Worm (Caenorhabditis elegans) whole organism, L4 larva: ENCODE results near the gene gpa-4.

ENCODE experiments used
- D1046.2 ChIP-seq: fragments of 200-800 bp; sonication (Bioruptor generic); IDR thresholded peaks from 2 replicates; pipeline ENCODE4 v1.3.6; 2022; ENCODE audit warnings: missing genetic modification characterization, missing compliant biosample characterization
- F44E2.7 ChIP-seq: fragments of 200-800 bp; sonication (Bioruptor generic); IDR thresholded peaks from 2 replicates; pipeline ENCODE4 v2.1.2; 2022; ENCODE audit warnings: missing genetic modification characterization, missing compliant biosample characterization
- F49E8.2 ChIP-seq: sonication (generic microtip); optimal IDR thresholded peaks from 2 replicates; lab custom pipeline; 2016; ENCODE audit warnings: missing compliant biosample characterization, mild to moderate bottlenecking, missing genetic modification characterization, borderline replicate concordance
- R02D3.7 ChIP-seq: fragments of 150-350 bp; sonication (generic microtip); optimal IDR thresholded peaks from 3 replicates; lab custom pipeline; 2014; ENCODE audit warnings: missing biosample characterization, missing genetic modification characterization
- T26A8.4 ChIP-seq: fragments of 200-800 bp; sonication (Bioruptor generic); IDR thresholded peaks from 2 replicates; pipeline ENCODE4 v1.3.6; 2022; ENCODE audit warnings: missing genetic modification characterization, missing compliant biosample characterization
- Y105C5A.15 ChIP-seq: fragments of 200-800 bp; sonication (Bioruptor generic); IDR thresholded peaks from 2 replicates; pipeline ENCODE4 v1.3.6; 2022; ENCODE audit warnings: missing genetic modification characterization, missing compliant biosample characterization
- Y48G9A.11 ChIP-seq: fragments of 200-800 bp; sonication (Bioruptor generic); IDR thresholded peaks from 2 replicates; pipeline ENCODE4 v1.3.6; 2022; ENCODE audit warnings: missing genetic modification reagents, missing genetic modification characterization, missing compliant biosample characterization
- Y75B8A.6 ChIP-seq: fragments of 200-800 bp; sonication (Bioruptor generic); IDR thresholded peaks from 2 replicates; pipeline ENCODE4 v1.3.6; 2022; ENCODE audit warnings: missing genetic modification reagents, missing genetic modification characterization, missing compliant biosample characterization
- ZK337.2 ChIP-seq: fragments of 200-800 bp; sonication (Bioruptor generic); IDR thresholded peaks from 2 replicates; pipeline ENCODE4 v1.3.6; 2022; ENCODE audit warnings: missing genetic modification reagents, missing genetic modification characterization, missing compliant biosample characterization
- ZK546.5 ChIP-seq, 2 experiments: sonication (generic microtip); optimal IDR thresholded peaks; 2 replicates each; lab custom pipeline; 2017; ENCODE audit warnings: missing biosample characterization in 2 of 2, missing genetic modification characterization in 2 of 2
- aha-1 ChIP-seq: fragments of 150-350 bp; peaks from one replicate; lab custom pipeline; 2014; ENCODE audit warnings: missing biosample characterization, missing genetic modification characterization
- aly-2 ChIP-seq: sonication (generic microtip); optimal IDR thresholded peaks from 2 replicates; lab custom pipeline; 2018; ENCODE audit warnings: missing biosample characterization, missing genetic modification characterization
- ama-1 ChIP-seq: fragments of 150-350 bp; optimal IDR thresholded peaks from 2 replicates; lab custom pipeline; 2014; ENCODE audit warnings: inconsistent platforms, mixed read lengths
- ceh-82 ChIP-seq: sonication (generic microtip); optimal IDR thresholded peaks from 2 replicates; lab custom pipeline; 2017; ENCODE audit warnings: missing biosample characterization, missing genetic modification characterization
- cey-2 ChIP-seq: sonication (generic microtip); optimal IDR thresholded peaks from 3 replicates; lab custom pipeline; 2017; ENCODE audit warnings: missing genetic modification characterization, mild to moderate bottlenecking, missing compliant biosample characterization, antibody characterized with exemption, borderline replicate concordance; ENCODE audit not compliant: insufficient read depth
- ctbp-1 ChIP-seq: fragments of 200-800 bp; sonication (Bioruptor generic); IDR thresholded peaks from 2 replicates; pipeline ENCODE4 v1.3.6; 2022; ENCODE audit warnings: missing genetic modification reagents, missing genetic modification characterization, missing compliant biosample characterization
- daf-19 ChIP-seq: fragments of 200-800 bp; sonication (Bioruptor generic); conservative IDR thresholded peaks from 2 replicates; pipeline ENCODE4 v1.3.6; 2022; ENCODE audit warnings: missing genetic modification characterization, missing compliant biosample characterization
- egl-43 ChIP-seq: fragments of 200-800 bp; sonication (Bioruptor generic); IDR thresholded peaks from 2 replicates; pipeline ENCODE4 v1.3.6; 2022; ENCODE audit warnings: missing genetic modification reagents, missing genetic modification characterization, missing compliant biosample characterization
- fkh-10 ChIP-seq: fragments of 150-350 bp; optimal IDR thresholded peaks from 2 replicates; lab custom pipeline; 2014; ENCODE audit warnings: missing biosample characterization, missing genetic modification reagents, missing genetic modification characterization
- gei-8 ChIP-seq: fragments of 200-800 bp; sonication (Bioruptor generic); optimal IDR thresholded peaks from 2 replicates; lab custom pipeline; 2018; ENCODE audit warnings: mild to moderate bottlenecking, missing genetic modification characterization, missing compliant biosample characterization
- hlh-30 ChIP-seq: sonication (generic microtip); optimal IDR thresholded peaks from 2 replicates; lab custom pipeline; 2017; ENCODE audit warnings: antibody characterized with exemption, mild to moderate bottlenecking, missing genetic modification characterization, missing compliant biosample characterization; ENCODE audit not compliant: insufficient read depth
- hmg-1.1 ChIP-seq: fragments of 200-800 bp; sonication (Bioruptor generic); IDR thresholded peaks from 2 replicates; pipeline ENCODE4 v1.3.6; 2022; ENCODE audit warnings: missing genetic modification reagents, missing genetic modification characterization, missing compliant biosample characterization
- lin-15B ChIP-seq: fragments of 150-350 bp; sonication (generic microtip); optimal IDR thresholded peaks from 3 replicates; lab custom pipeline; 2014; ENCODE audit warnings: missing biosample characterization, missing genetic modification characterization
- lin-38 ChIP-seq: fragments of 200-800 bp; sonication (Bioruptor generic); IDR thresholded peaks from 2 replicates; pipeline ENCODE4 v1.3.6; 2022; ENCODE audit warnings: missing genetic modification reagents, missing genetic modification characterization, missing compliant biosample characterization
- lsy-2 ChIP-seq, 2 experiments: fragments of 150-350 bp in 1 of 2; sonication (generic microtip) in 1 of 2; optimal IDR thresholded peaks; 2 replicates each; lab custom pipeline; 2014 to 2017; ENCODE audit warnings: missing biosample characterization in 2 of 2, missing genetic modification characterization in 2 of 2
- mep-1 ChIP-seq: fragments of 150-350 bp; sonication (generic microtip); optimal IDR thresholded peaks from 3 replicates; lab custom pipeline; 2014; ENCODE audit warnings: missing biosample characterization, missing genetic modification characterization
- mes-2 ChIP-seq: sonication (generic microtip); optimal IDR thresholded peaks from 2 replicates; lab custom pipeline; 2016; ENCODE audit warnings: missing genotype, mild to moderate bottlenecking, missing genetic modification characterization, missing compliant biosample characterization; ENCODE audit not compliant: poor library complexity, severe bottlenecking
- nhr-102 ChIP-seq: sonication (generic microtip); optimal IDR thresholded peaks from 2 replicates; lab custom pipeline; 2016; ENCODE audit warnings: mild to moderate bottlenecking, missing genetic modification characterization, moderate library complexity, missing compliant biosample characterization
- nhr-237 ChIP-seq: sonication (generic microtip); optimal IDR thresholded peaks from 2 replicates; lab custom pipeline; 2017; ENCODE audit warnings: missing biosample characterization, missing genetic modification characterization
- nhr-25 ChIP-seq: sonication (generic microtip); optimal IDR thresholded peaks from 2 replicates; lab custom pipeline; 2017; ENCODE audit warnings: missing genetic modification characterization, mild to moderate bottlenecking, missing compliant biosample characterization, antibody characterized with exemption, moderate library complexity, borderline replicate concordance; ENCODE audit not compliant: insufficient read depth
- nhr-28 ChIP-seq: fragments of 150-350 bp; optimal IDR thresholded peaks from 2 replicates; lab custom pipeline; 2014; ENCODE audit warnings: missing biosample characterization, missing genetic modification characterization
- nhr-41 ChIP-seq: fragments of 200-800 bp; sonication (Bioruptor generic); IDR thresholded peaks from 2 replicates; pipeline ENCODE4 v1.3.6; 2022; ENCODE audit warnings: missing genetic modification reagents, missing genetic modification characterization, missing compliant biosample characterization
- nhr-48 ChIP-seq: sonication (generic microtip); optimal IDR thresholded peaks from 2 replicates; lab custom pipeline; 2016; ENCODE audit warnings: mild to moderate bottlenecking, missing genetic modification characterization, missing compliant biosample characterization
- nhr-76 ChIP-seq: fragments of 150-350 bp; optimal IDR thresholded peaks from 2 replicates; lab custom pipeline; 2014; ENCODE audit warnings: missing biosample characterization, missing genetic modification characterization
- pqm-1 ChIP-seq: sonication (generic microtip); optimal IDR thresholded peaks from 2 replicates; lab custom pipeline; 2017; ENCODE audit warnings: missing biosample characterization, missing genetic modification characterization
- set-16 ChIP-seq: fragments of 200-800 bp; sonication (Bioruptor generic); IDR thresholded peaks from 2 replicates; pipeline ENCODE4 v1.3.6; 2022; ENCODE audit warnings: missing genetic modification reagents, missing genetic modification characterization, missing compliant biosample characterization
- skn-1 ChIP-seq: fragments of 150-350 bp; optimal IDR thresholded peaks from 2 replicates; lab custom pipeline; 2014; ENCODE audit warnings: missing biosample characterization, missing genetic modification characterization
- spr-1 ChIP-seq: sonication (generic microtip); optimal IDR thresholded peaks from 2 replicates; lab custom pipeline; 2016; ENCODE audit warnings: mild to moderate bottlenecking, missing genetic modification characterization, missing compliant biosample characterization
- unc-130 ChIP-seq: sonication (generic microtip); optimal IDR thresholded peaks from 2 replicates; lab custom pipeline; 2016; ENCODE audit warnings: missing genetic modification reagents, missing genetic modification characterization, missing compliant biosample characterization
- unc-39 ChIP-seq: sonication (generic microtip); optimal IDR thresholded peaks from 2 replicates; lab custom pipeline; 2017; ENCODE audit warnings: missing biosample characterization, missing genetic modification characterization
- unc-62 ChIP-seq, 3 experiments: fragments of 150-350 bp in 1 of 3; sonication (generic microtip); optimal IDR thresholded peaks in 2 of 3; peaks in 1 of 3; 1 replicate in 1 of 3; 2 replicates in 2 of 3; lab custom pipeline; 2014 to 2017; ENCODE audit warnings: missing biosample characterization in 3 of 3, missing genetic modification characterization in 3 of 3, missing genetic modification reagents in 3 of 3, missing genotype in 1 of 3
- vab-7 ChIP-seq: fragments of 200-800 bp; sonication (Bioruptor generic); IDR thresholded peaks from 2 replicates; pipeline ENCODE4 v1.3.6; 2022; ENCODE audit warnings: missing genetic modification reagents, missing genetic modification characterization, missing compliant biosample characterization
- zfp-2 ChIP-seq: sonication (generic microtip); optimal IDR thresholded peaks from 2 replicates; lab custom pipeline; 2016; ENCODE audit warnings: mild to moderate bottlenecking, missing genetic modification characterization, missing compliant biosample characterization
- zfp-3 ChIP-seq: fragments of 200-800 bp; sonication (Bioruptor generic); conservative IDR thresholded peaks from 2 replicates; pipeline ENCODE4 v1.3.6; 2022; ENCODE audit warnings: missing genetic modification reagents, missing genetic modification characterization, missing compliant biosample characterization
- zip-11 ChIP-seq: fragments of 200-800 bp; sonication (Bioruptor generic); IDR thresholded peaks from 2 replicates; pipeline ENCODE4 v1.3.6; 2022; ENCODE audit warnings: missing genetic modification characterization, missing compliant biosample characterization
- ztf-11 ChIP-seq: fragments of 150-350 bp; optimal IDR thresholded peaks from 2 replicates; lab custom pipeline; 2014; ENCODE audit warnings: missing biosample characterization, missing genetic modification characterization

gpa-4 gene

DNA sequence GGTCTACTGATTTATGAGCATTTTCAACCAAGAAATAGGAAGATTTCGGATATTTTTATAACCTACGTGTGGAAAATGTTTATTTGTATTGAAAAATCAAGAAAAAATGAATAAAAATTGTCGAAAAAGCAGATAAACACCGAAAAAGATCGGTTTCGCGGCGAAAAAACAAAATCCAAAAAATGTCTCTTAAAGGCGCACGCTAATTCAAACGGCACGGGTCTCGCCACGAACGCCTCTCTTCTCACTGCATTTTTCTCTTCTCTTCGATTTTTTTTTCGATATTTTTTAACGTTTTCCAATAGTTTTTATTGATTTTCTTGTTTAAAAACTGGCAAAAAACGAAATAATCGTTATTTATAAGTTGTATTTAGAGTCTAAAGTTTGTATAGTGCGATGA is 24.1 kb downstream of the gpa-4 start (continued):
- TF ChIP-seq cey-2 (tag; lab: Kevin White, UChicago) (no peak), aha-1 (tag; lab: Kevin White, UChicago) (peak; percentile 64), mes-2 (tag; lab: Kevin White, UChicago) (peak; percentile 71), F49E8.2 (tag; lab: Kevin White, UChicago) (no peak), nhr-28 (tag; lab: Kevin White, UChicago) (no peak), lin-38 (GFP tag; lab: Robert Waterston, UW) (peak; percentile 54), aly-2 (tag; lab: Kevin White, UChicago) (no peak), ctbp-1 (GFP tag; lab: Robert Waterston, UW) (no peak), ceh-82 (tag; lab: Kevin White, UChicago) (no peak), Y105C5A.15 (GFP tag; lab: Robert Waterston, UW) (no peak), nhr-237 (tag; lab: Kevin White, UChicago) (no peak), ztf-11 (no peak), fkh-10 (no peak), R02D3.7 (no peak), hlh-30 (tag; lab: Kevin White, UChicago) (no peak), unc-130 (GFP tag; lab: Kevin White, UChicago) (peak; percentile 5), skn-1 (tag; lab: Kevin White, UChicago) (no peak), pqm-1 (tag; lab: Kevin White, UChicago) (no peak), zfp-2 (tag; lab: Kevin White, UChicago) (no peak), nhr-25 (tag; lab: Kevin White, UChicago) (no peak), ZK337.2 (GFP tag; lab: Robert Waterston, UW) (no peak), lsy-2 (tag; optimal IDR thresholded peaks at IDR 0.05; lab: Kevin White, UChicago) (peak in 1 of 2 experiments; percentile 75), vab-7 (GFP tag; lab: Robert Waterston, UW) (no peak), spr-1 (tag; lab: Kevin White, UChicago) (no peak), zfp-3 (GFP tag; lab: Robert Waterston, UW) (no peak), set-16 (GFP tag; lab: Robert Waterston, UW) (no peak), mep-1 (tag; lab: Kevin White, UChicago) (peak; percentile 55), lin-15B (tag; lab: Kevin White, UChicago) (no peak), nhr-48 (tag; lab: Kevin White, UChicago) (no peak), F44E2.7 (GFP tag; lab: Robert Waterston, UW) (no peak), nhr-102 (tag; lab: Kevin White, UChicago) (no peak), unc-62 (GFP tag; optimal IDR thresholded peaks at IDR 0.05 in 1 of 2; lab: Kevin White, UChicago) (no peak), unc-62 (tag; optimal IDR thresholded peaks at IDR 0.05; lab: Kevin White, UChicago) (no peak), gei-8 (GFP tag; lab: Kevin White, UChicago) (no peak), daf-19 (GFP tag; lab: Robert Waterston, UW) (no peak), zip-11 (GFP tag; lab: Robert Waterston, UW) (no peak), Y48G9A.11 (GFP tag; lab: Robert Waterston, UW) (no peak), nhr-76 (tag; lab: Kevin White, UChicago) (no peak), nhr-41 (GFP tag; lab: Robert Waterston, UW) (no peak), hmg-1.1 (no peak), D1046.2 (GFP tag; lab: Robert Waterston, UW) (no peak), T26A8.4 (GFP tag; lab: Robert Waterston, UW) (no peak), unc-39 (no peak), ama-1 (lab: Kevin White, UChicago) (peak; percentile 25), egl-43 (no peak), ZK546.5 (tag; optimal IDR thresholded peaks at IDR 0.05; lab: Kevin White, UChicago) (no peak), Y75B8A.6 (GFP tag; lab: Robert Waterston, UW) (no peak)
